Fruit fly (Drosophila melanogaster) whole organism, prepupa: ENCODE measurements around the gene Mgat3.

Source experiments
- Blimp-1 ChIP-seq: fragments of 200-800 bp; sonication (Bioruptor generic); optimal IDR thresholded peaks from 3 replicates; lab custom pipeline; 2017; ENCODE audit warnings: missing biosample characterization, missing genetic modification characterization, mild to moderate bottlenecking, moderate library complexity, missing genetic modification reagents
- CG16779 ChIP-seq: fragments of 200-800 bp; sonication (Bioruptor generic); optimal IDR thresholded peaks from 3 replicates; lab custom pipeline; 2017; ENCODE audit warnings: missing biosample characterization, mild to moderate bottlenecking, missing genetic modification characterization
- Eip75B ChIP-seq: fragments of 200-800 bp; sonication (Bioruptor generic); optimal IDR thresholded peaks from 3 replicates; lab custom pipeline; 2016; ENCODE audit warnings: missing biosample characterization, missing genetic modification characterization
- dac ChIP-seq: fragments of 200-800 bp; sonication (Bioruptor generic); optimal IDR thresholded peaks from 2 replicates; lab custom pipeline; 2017; ENCODE audit warnings: missing biosample characterization, mild to moderate bottlenecking, missing genetic modification characterization
- dsx ChIP-seq: fragments of 200-800 bp; optimal IDR thresholded peaks from 3 replicates; lab custom pipeline; 2019; ENCODE audit warnings: missing biosample characterization, mild to moderate bottlenecking, missing genetic modification characterization, moderate library complexity; ENCODE audit not compliant: poor library complexity, severe bottlenecking

DNA sequence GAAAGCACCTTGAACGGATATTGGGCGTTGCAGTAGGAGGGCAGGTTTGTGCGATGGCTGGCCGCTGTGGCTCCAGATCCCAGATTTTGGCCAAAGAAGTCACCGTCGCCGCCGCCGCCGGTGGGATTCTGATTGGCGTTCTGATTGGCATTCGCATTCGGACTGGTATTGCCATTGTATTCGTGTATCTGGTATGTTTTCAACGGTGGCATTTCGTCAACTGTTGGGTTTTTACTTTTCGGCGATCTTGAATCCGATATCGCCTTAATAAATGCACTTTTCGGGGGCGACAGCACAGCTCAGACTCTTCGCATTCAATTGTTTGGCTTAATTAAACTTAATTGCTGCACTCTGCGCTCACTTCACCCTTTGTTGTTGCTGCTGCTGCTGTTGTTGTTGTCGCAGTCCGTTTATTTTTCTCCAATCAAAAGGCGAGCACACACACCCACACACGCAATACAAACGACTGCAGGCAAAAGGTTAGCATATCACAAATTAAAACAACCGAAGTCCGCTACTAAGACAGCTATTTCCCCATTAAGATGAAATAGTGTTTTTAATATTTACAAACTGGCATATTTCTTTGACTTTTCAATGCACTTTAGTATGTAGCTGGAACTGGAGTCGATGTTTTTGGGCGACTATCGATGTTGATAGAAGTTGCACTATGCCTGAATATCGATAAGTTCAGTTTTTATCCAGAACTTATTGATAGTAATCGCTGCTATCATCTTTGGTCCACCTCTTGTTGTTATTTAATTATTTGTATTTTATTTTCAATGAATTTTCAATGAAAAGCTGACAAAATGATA is 37.1 kb upstream of the Mgat3 start, which contains the start of the genes CG9426 and mRF1:
- TF ChIP-seq dac (GFP tag; lab: Kevin White, UChicago) (no peak), Eip75B (GFP tag; lab: Kevin White, UChicago) (no peak), Blimp-1 (no peak), CG16779 (tag; lab: Kevin White, UChicago) (no peak), dsx (GFP tag; lab: Kevin White, UChicago) (no peak)
